Worm (Caenorhabditis elegans) whole organism, L1 larva: ENCODE data around the gene T01D1.5.

Experiments used
- C16A3.4 ChIP-seq: fragments of 150-350 bp; optimal IDR thresholded peaks from 2 replicates; lab custom pipeline; 2014; ENCODE audit warnings: missing biosample characterization, missing genetic modification characterization
- aha-1 ChIP-seq: fragments of 150-350 bp; optimal IDR thresholded peaks from 2 replicates; lab custom pipeline; 2014; ENCODE audit warnings: missing biosample characterization, missing genetic modification characterization
- alr-1 ChIP-seq: fragments of 200-800 bp; sonication (Bioruptor generic); optimal IDR thresholded peaks from 2 replicates; lab custom pipeline; 2018; ENCODE audit warnings: borderline replicate concordance, mild to moderate bottlenecking, missing genetic modification characterization, missing compliant biosample characterization
- blmp-1 ChIP-seq: fragments of 150-350 bp; optimal IDR thresholded peaks from 2 replicates; lab custom pipeline; 2014; ENCODE audit warnings: missing biosample characterization, missing genetic modification characterization
- dsc-1 ChIP-seq: sonication (generic microtip); optimal IDR thresholded peaks from 2 replicates; lab custom pipeline; 2016; ENCODE audit warnings: mild to moderate bottlenecking, missing genetic modification characterization, missing compliant biosample characterization
- efl-1 ChIP-seq, 4 experiments: fragments of 150-350 bp; optimal IDR thresholded peaks in 3 of 4; peaks in 1 of 4; 1 replicate in 1 of 4; 2 replicates in 3 of 4; lab custom pipeline; 2014; ENCODE audit warnings: missing biosample characterization in 2 of 4, missing genetic modification characterization in 2 of 4, missing genetic modification reagents in 2 of 4
- efl-3 ChIP-seq: fragments of 200-800 bp; sonication (Bioruptor generic); optimal IDR thresholded peaks from 2 replicates; lab custom pipeline; 2018; ENCODE audit warnings: mild to moderate bottlenecking, missing genetic modification characterization, missing compliant biosample characterization
- elt-2 ChIP-seq: sonication (generic microtip); optimal IDR thresholded peaks from 2 replicates; lab custom pipeline; 2016; ENCODE audit warnings: missing genetic modification characterization, mild to moderate bottlenecking, inconsistent platforms, missing compliant biosample characterization, missing genetic modification reagents
- elt-3 ChIP-seq, 6 experiments: fragments of 150-350 bp in 1 of 6; sonication (generic microtip); optimal IDR thresholded peaks; 2 replicates each; lab custom pipeline; 2017 to 2018; ENCODE audit warnings: missing biosample characterization in 6 of 6, missing genetic modification characterization in 6 of 6, inconsistent platforms in 1 of 6
- ets-5 ChIP-seq: fragments of 200-800 bp; sonication (Bioruptor generic); IDR thresholded peaks from 2 replicates; pipeline ENCODE4 v1.3.6; 2022; ENCODE audit warnings: missing genetic modification characterization, missing compliant biosample characterization
- fkh-8 ChIP-seq: sonication (generic microtip); optimal IDR thresholded peaks from 2 replicates; lab custom pipeline; 2016; ENCODE audit warnings: mild to moderate bottlenecking, missing genetic modification characterization, missing compliant biosample characterization
- fos-1 ChIP-seq: fragments of 150-350 bp; optimal IDR thresholded peaks from 2 replicates; lab custom pipeline; 2014; ENCODE audit warnings: missing biosample characterization, missing genetic modification characterization
- grh-1 ChIP-seq: fragments of 200-800 bp; sonication (Bioruptor generic); IDR thresholded peaks from 2 replicates; pipeline ENCODE4 v1.3.6; 2022; ENCODE audit warnings: missing genetic modification reagents, missing genetic modification characterization, missing compliant biosample characterization
- hlh-17 ChIP-seq: fragments of 200-800 bp; sonication (Bioruptor generic); optimal IDR thresholded peaks from 2 replicates; lab custom pipeline; 2018; ENCODE audit warnings: missing genetic modification characterization, mild to moderate bottlenecking, missing compliant biosample characterization, moderate library complexity, borderline replicate concordance
- hlh-4 ChIP-seq: sonication (generic microtip); optimal IDR thresholded peaks from 2 replicates; lab custom pipeline; 2016; ENCODE audit warnings: mild to moderate bottlenecking, missing genetic modification characterization, missing compliant biosample characterization
- irx-1 ChIP-seq: sonication (generic microtip); optimal IDR thresholded peaks from 2 replicates; lab custom pipeline; 2016; ENCODE audit warnings: missing genetic modification characterization, missing compliant biosample characterization
- jun-1 ChIP-seq: fragments of 150-350 bp; optimal IDR thresholded peaks from 2 replicates; lab custom pipeline; 2014; ENCODE audit warnings: missing biosample characterization, missing genetic modification reagents, missing genetic modification characterization
- lin-14 ChIP-seq: fragments of 200-800 bp; sonication (Bioruptor generic); optimal IDR thresholded peaks from 2 replicates; lab custom pipeline; 2018; ENCODE audit warnings: mild to moderate bottlenecking, missing genetic modification characterization, moderate library complexity, missing compliant biosample characterization
- lin-35 ChIP-seq, 2 experiments: fragments of 150-350 bp; optimal IDR thresholded peaks; 2 replicates each; lab custom pipeline; 2014; ENCODE audit warnings: missing biosample characterization in 2 of 2, missing genetic modification characterization in 2 of 2, missing genetic modification reagents in 2 of 2
- lir-3 ChIP-seq: sonication (generic microtip); optimal IDR thresholded peaks from 2 replicates; lab custom pipeline; 2016; ENCODE audit warnings: mild to moderate bottlenecking, missing genetic modification characterization, moderate library complexity, missing compliant biosample characterization; ENCODE audit not compliant: poor library complexity
- lsy-2 ChIP-seq, 2 experiments: fragments of 150-350 bp; optimal IDR thresholded peaks; 2 replicates each; lab custom pipeline; 2014; ENCODE audit warnings: missing biosample characterization in 2 of 2, missing genetic modification characterization in 2 of 2
- mdl-1 ChIP-seq, 2 experiments: fragments of 150-350 bp; optimal IDR thresholded peaks; 2 replicates each; lab custom pipeline; 2014 to 2017; ENCODE audit warnings: missing biosample characterization in 2 of 2, missing genetic modification characterization in 2 of 2, inconsistent platforms in 1 of 2
- mef-2 ChIP-seq: fragments of 150-350 bp; optimal IDR thresholded peaks from 2 replicates; lab custom pipeline; 2014; ENCODE audit warnings: missing biosample characterization, missing genetic modification characterization
- mep-1 ChIP-seq: fragments of 150-350 bp; optimal IDR thresholded peaks from 2 replicates; lab custom pipeline; 2014; ENCODE audit warnings: missing biosample characterization, missing genetic modification characterization
- nhr-11 ChIP-seq: fragments of 150-350 bp; optimal IDR thresholded peaks from 2 replicates; lab custom pipeline; 2014; ENCODE audit warnings: missing biosample characterization, missing genetic modification characterization
- nhr-12 ChIP-seq: sonication (generic microtip); optimal IDR thresholded peaks from 2 replicates; lab custom pipeline; 2017; ENCODE audit warnings: missing biosample characterization, missing genetic modification characterization
- nhr-20 ChIP-seq: sonication (generic microtip); optimal IDR thresholded peaks from 2 replicates; lab custom pipeline; 2016; ENCODE audit warnings: mild to moderate bottlenecking, missing genetic modification characterization, missing compliant biosample characterization
- nhr-237 ChIP-seq: fragments of 150-350 bp; optimal IDR thresholded peaks from 2 replicates; lab custom pipeline; 2014; ENCODE audit warnings: missing biosample characterization, missing genetic modification characterization
- nhr-28 ChIP-seq: fragments of 150-350 bp; optimal IDR thresholded peaks from 2 replicates; lab custom pipeline; 2014; ENCODE audit warnings: missing biosample characterization, missing genetic modification characterization
- nhr-47 ChIP-seq: sonication (generic microtip); optimal IDR thresholded peaks from 2 replicates; lab custom pipeline; 2016; ENCODE audit warnings: mild to moderate bottlenecking, missing genetic modification characterization, moderate library complexity, missing compliant biosample characterization
- nhr-71 ChIP-seq: sonication (generic microtip); optimal IDR thresholded peaks from 2 replicates; lab custom pipeline; 2016; ENCODE audit warnings: mild to moderate bottlenecking, missing genetic modification characterization, moderate library complexity, missing compliant biosample characterization
- nhr-85 ChIP-seq: sonication (generic microtip); peaks from one replicate; lab custom pipeline; 2016; ENCODE audit warnings: missing genetic modification characterization, inconsistent platforms, missing compliant biosample characterization
- nhr-90 ChIP-seq: sonication (generic microtip); optimal IDR thresholded peaks from 2 replicates; lab custom pipeline; 2016; ENCODE audit warnings: mild to moderate bottlenecking, missing genetic modification characterization, missing compliant biosample characterization; ENCODE audit not compliant: poor library complexity
- pqm-1 ChIP-seq: sonication (generic microtip); optimal IDR thresholded peaks from 3 replicates; lab custom pipeline; 2017; ENCODE audit warnings: missing biosample characterization, missing genetic modification characterization
- skn-1 ChIP-seq: fragments of 150-350 bp; optimal IDR thresholded peaks from 2 replicates; lab custom pipeline; 2014; ENCODE audit warnings: missing biosample characterization, missing genetic modification characterization
- snu-23 ChIP-seq: sonication (generic microtip); optimal IDR thresholded peaks from 2 replicates; lab custom pipeline; 2016; ENCODE audit warnings: missing genetic modification characterization, missing compliant biosample characterization
- sox-4 ChIP-seq: sonication (generic microtip); optimal IDR thresholded peaks from 2 replicates; lab custom pipeline; 2016; ENCODE audit warnings: missing genetic modification characterization, missing compliant biosample characterization
- sptf-1 ChIP-seq: fragments of 150-350 bp; optimal IDR thresholded peaks from 2 replicates; lab custom pipeline; 2014; ENCODE audit warnings: missing biosample characterization, missing genetic modification characterization
- sup-37 ChIP-seq: fragments of 200-800 bp; sonication (Bioruptor generic); optimal IDR thresholded peaks from 2 replicates; lab custom pipeline; 2018; ENCODE audit warnings: mild to moderate bottlenecking, missing genetic modification characterization, missing compliant biosample characterization
- tlp-1 ChIP-seq: fragments of 150-350 bp; optimal IDR thresholded peaks from 2 replicates; lab custom pipeline; 2014; ENCODE audit warnings: missing biosample characterization, missing genetic modification characterization
- unc-130 ChIP-seq: fragments of 150-350 bp; optimal IDR thresholded peaks from 2 replicates; lab custom pipeline; 2017; ENCODE audit warnings: missing biosample characterization, missing genetic modification characterization, inconsistent platforms
- unc-30 ChIP-seq: sonication (generic microtip); optimal IDR thresholded peaks from 2 replicates; lab custom pipeline; 2017; ENCODE audit warnings: missing biosample characterization, missing genetic modification characterization
- unc-86 ChIP-seq: sonication (generic microtip); optimal IDR thresholded peaks from 2 replicates; lab custom pipeline; 2016; ENCODE audit warnings: missing genetic modification characterization, missing compliant biosample characterization
- vab-15 ChIP-seq: sonication (generic microtip); optimal IDR thresholded peaks from 2 replicates; lab custom pipeline; 2017; ENCODE audit warnings: missing genotype, mild to moderate bottlenecking, missing genetic modification characterization, missing compliant biosample characterization
- zip-4 ChIP-seq: fragments of 200-800 bp; sonication (Bioruptor generic); optimal IDR thresholded peaks from 2 replicates; lab custom pipeline; 2018; ENCODE audit warnings: mild to moderate bottlenecking, missing genetic modification characterization, moderate library complexity, missing compliant biosample characterization

T01D1.5 gene

DNA sequence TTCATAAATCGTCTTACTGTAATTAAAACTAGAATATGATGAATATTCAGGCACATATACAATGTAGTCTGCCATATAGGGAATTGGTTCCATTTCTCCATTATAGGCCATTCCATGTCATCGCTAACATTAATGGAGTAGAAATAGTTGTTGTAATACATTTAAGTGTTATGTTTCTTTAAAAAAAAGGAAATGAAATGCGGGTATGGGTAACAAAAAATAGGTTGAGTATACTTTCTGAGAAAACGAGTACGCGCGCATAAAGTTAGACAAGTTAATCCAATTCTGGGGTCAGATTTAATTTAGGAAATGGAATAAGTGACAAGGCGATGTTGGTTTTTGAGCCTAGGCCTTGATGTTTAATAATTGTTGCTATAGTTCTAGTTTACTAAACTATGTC is 15.2 kb downstream of the T01D1.5 start, which contains the start of gene T01D1.7:
Gene T01D1.7 (minus strand): TSS at position 101 of the 400 bp plus-strand sequence.
- TF ChIP-seq dsc-1: no peak
- TF ChIP-seq ets-5: no peak
- TF ChIP-seq irx-1 (tag; lab: Kevin White, UChicago): peak; percentile 3
- peak; percentile 40 for TF ChIP-seq nhr-71
- peak; percentile 15 for TF ChIP-seq fkh-8 (tag; lab: Kevin White, UChicago)
- peak; percentile 16 for TF ChIP-seq nhr-47 (tag; lab: Kevin White, UChicago)
- TF ChIP-seq aha-1 (tag; lab: Kevin White, UChicago): no peak

DNA sequence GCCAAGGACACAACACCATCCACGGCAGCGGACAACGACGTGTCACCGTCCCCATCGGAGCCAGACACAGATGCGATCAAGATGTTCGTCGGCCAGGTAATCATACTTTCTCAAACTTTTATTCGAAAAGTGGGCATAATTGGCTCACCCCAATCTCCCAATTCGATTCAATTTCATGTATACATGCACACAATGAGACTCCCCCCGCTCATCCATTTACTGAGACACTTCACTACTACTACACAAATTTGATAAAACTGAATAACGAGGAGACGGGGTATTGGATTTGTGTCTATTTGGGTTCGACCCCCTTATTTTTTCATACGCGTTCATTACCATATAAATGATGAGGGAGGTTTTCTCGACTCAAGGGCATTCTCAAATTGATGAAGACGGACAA is 25.6 kb downstream of the T01D1.5 start:
- TF ChIP-seq skn-1 (tag; lab: Kevin White, UChicago): no peak
- TF ChIP-seq nhr-47 (tag; lab: Kevin White, UChicago): no peak
- TF ChIP-seq mef-2 (tag; lab: Kevin White, UChicago): no peak
- TF ChIP-seq efl-1 (optimal IDR thresholded peaks at IDR 0.05; lab: Kevin White, UChicago): no peak
- TF ChIP-seq efl-1 (GFP tag; optimal IDR thresholded peaks at IDR 0.05 in 1 of 2; lab: Kevin White, UChicago): peak in 1 of 2 experiments; percentile 76
- TF ChIP-seq jun-1 (tag; lab: Kevin White, UChicago): no peak
- no peak for TF ChIP-seq grh-1
- no peak for TF ChIP-seq nhr-237 (tag; lab: Kevin White, UChicago)
- TF ChIP-seq elt-3 (tag; optimal IDR thresholded peaks at IDR 0.05; lab: Kevin White, UChicago): peak in 1 of 6 experiments; percentile 9
- TF ChIP-seq mep-1 (tag; lab: Kevin White, UChicago): no peak
- TF ChIP-seq ets-5: no peak
- no peak for TF ChIP-seq C16A3.4 (tag; lab: Kevin White, UChicago)
- TF ChIP-seq lin-14 (GFP tag; lab: Kevin White, UChicago): peak; percentile 37
- TF ChIP-seq vab-15: no peak
- peak; percentile 68 for TF ChIP-seq nhr-85

DNA sequence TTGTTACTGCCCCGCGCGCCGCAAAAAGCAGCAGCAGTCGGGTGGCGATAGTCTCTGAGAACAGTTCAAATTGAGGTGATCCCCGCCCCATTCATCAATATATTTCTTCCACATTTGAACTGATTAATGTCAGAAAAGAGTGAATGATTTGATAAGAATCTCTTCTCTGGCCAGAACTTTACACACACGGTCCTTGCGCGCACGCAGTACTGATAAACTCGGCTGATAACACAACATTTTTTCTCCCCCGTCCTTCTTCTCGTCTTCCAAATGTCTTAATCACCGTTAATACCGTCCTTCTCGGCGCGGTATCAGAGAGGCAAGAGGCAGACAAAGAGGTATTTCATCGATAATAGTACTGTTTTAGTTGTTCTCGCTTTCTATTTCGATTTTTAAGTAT is 26.7 kb downstream of the T01D1.5 start, which contains the start of gene etr-1:
Gene etr-1 (plus strand): TSS at position 193 of the 400 bp plus-strand sequence.
- TF ChIP-seq lin-14 (GFP tag; lab: Kevin White, UChicago) (peak; percentile 76), alr-1 (tag; lab: Kevin White, UChicago) (no peak), hlh-17 (GFP tag; lab: Kevin White, UChicago) (no peak), sptf-1 (tag; lab: Kevin White, UChicago) (no peak), fos-1 (tag; lab: Kevin White, UChicago) (no peak), blmp-1 (tag; lab: Kevin White, UChicago) (peak; percentile 73), nhr-71 (peak; percentile 36), nhr-90 (tag; lab: Kevin White, UChicago) (peak; percentile 16), sox-4 (tag; lab: Kevin White, UChicago) (no peak), lin-35 (GFP tag; optimal IDR thresholded peaks at IDR 0.05; lab: Kevin White, UChicago) (peak in 1 of 2 experiments; percentile 53), mdl-1 (tag; optimal IDR thresholded peaks at IDR 0.05; lab: Kevin White, UChicago) (peak in 1 of 2 experiments; percentile 44), lir-3 (tag; lab: Kevin White, UChicago) (no peak), mep-1 (tag; lab: Kevin White, UChicago) (no peak), C16A3.4 (tag; lab: Kevin White, UChicago) (no peak), snu-23 (GFP tag; lab: Kevin White, UChicago) (peak; percentile 5), pqm-1 (tag; lab: Kevin White, UChicago) (peak; percentile 19), zip-4 (GFP tag; lab: Kevin White, UChicago) (no peak), sup-37 (GFP tag; lab: Kevin White, UChicago) (no peak), nhr-20 (tag; lab: Kevin White, UChicago) (peak; percentile 23), efl-3 (GFP tag; lab: Kevin White, UChicago) (no peak), jun-1 (tag; lab: Kevin White, UChicago) (peak; percentile 55), lsy-2 (tag; optimal IDR thresholded peaks at IDR 0.05; lab: Kevin White, UChicago) (peak in 1 of 2 experiments; percentile 27), nhr-11 (tag; lab: Kevin White, UChicago) (no peak), elt-2 (tag; lab: Kevin White, UChicago) (peak; percentile 94), unc-130 (tag; lab: Kevin White, UChicago) (peak; percentile 25), nhr-28 (tag; lab: Kevin White, UChicago) (no peak), unc-30 (tag; lab: Kevin White, UChicago) (no peak), elt-3 (tag; optimal IDR thresholded peaks at IDR 0.05; lab: Kevin White, UChicago) (peak; percentile 21 to 96 (median 79)), unc-86 (tag; lab: Kevin White, UChicago) (no peak), hlh-4 (no peak), tlp-1 (tag; lab: Kevin White, UChicago) (peak; percentile 26), nhr-12 (no peak)
